Fruit fly (Drosophila melanogaster) whole organism, embryonic: Measurements from ENCODE around the gene CG4133.

Experiments used
- Atf6 ChIP-seq: fragments of 200-800 bp; sonication (Bioruptor generic); IDR thresholded peaks from 2 replicates; pipeline ENCODE4 v1.3.6; 2022; ENCODE audit warnings: missing biosample characterization, missing genetic modification characterization
- B-H1 ChIP-seq: fragments of 200-800 bp; sonication (Bioruptor generic); IDR thresholded peaks from 3 replicates; pipeline ENCODE4 v1.3.6; 2022; ENCODE audit warnings: missing biosample characterization, missing genetic modification characterization
- BtbVII ChIP-seq: fragments of 200-800 bp; sonication (Bioruptor generic); optimal IDR thresholded peaks from 3 replicates; lab custom pipeline; 2017; ENCODE audit warnings: missing biosample characterization, mild to moderate bottlenecking, missing genetic modification characterization
- CG11093 ChIP-seq: fragments of 200-800 bp; sonication (Bioruptor generic); IDR thresholded peaks from 3 replicates; pipeline ENCODE4 v1.3.6; 2022; ENCODE audit warnings: missing biosample characterization, missing genetic modification characterization
- CG15696 ChIP-seq: fragments of 200-800 bp; sonication (Bioruptor generic); optimal IDR thresholded peaks from 2 replicates; lab custom pipeline; 2019; ENCODE audit warnings: missing biosample characterization, mild to moderate bottlenecking, missing genetic modification characterization, moderate library complexity
- CG1647 ChIP-seq: fragments of 200-800 bp; sonication (Bioruptor generic); optimal IDR thresholded peaks from 3 replicates; lab custom pipeline; 2016; ENCODE audit warnings: missing biosample characterization, missing genetic modification characterization
- CG17186 ChIP-seq: fragments of 200-800 bp; sonication (Bioruptor generic); optimal IDR thresholded peaks from 3 replicates; lab custom pipeline; 2017; ENCODE audit warnings: missing biosample characterization, missing genetic modification reagents, missing genetic modification characterization
- CG2712 ChIP-seq: fragments of 200-800 bp; optimal IDR thresholded peaks from 3 replicates; lab custom pipeline; 2019; ENCODE audit warnings: missing biosample characterization, mild to moderate bottlenecking, missing genetic modification characterization, moderate library complexity
- CG30020 ChIP-seq: fragments of 200-800 bp; optimal IDR thresholded peaks from 2 replicates; lab custom pipeline; 2019; ENCODE audit warnings: missing biosample characterization, mild to moderate bottlenecking, missing genetic modification characterization, moderate library complexity
- CG31441 ChIP-seq: fragments of 200-800 bp; sonication (Bioruptor generic); IDR thresholded peaks from 2 replicates; pipeline ENCODE4 v1.3.6; 2022; ENCODE audit warnings: missing biosample characterization, missing genetic modification characterization
- CG34376 ChIP-seq: fragments of 200-800 bp; sonication (Bioruptor generic); optimal IDR thresholded peaks from 2 replicates; lab custom pipeline; 2018; ENCODE audit warnings: missing biosample characterization, mild to moderate bottlenecking, missing genetic modification characterization
- CG4617 ChIP-seq: fragments of 200-800 bp; sonication (Bioruptor generic); optimal IDR thresholded peaks from 3 replicates; lab custom pipeline; 2016; ENCODE audit warnings: missing biosample characterization, missing genetic modification characterization, borderline replicate concordance
- CG6654 ChIP-seq: fragments of 200-800 bp; sonication (Bioruptor generic); optimal IDR thresholded peaks from 2 replicates; lab custom pipeline; 2017; ENCODE audit warnings: missing biosample characterization, mild to moderate bottlenecking, missing genetic modification characterization
- CG6683 ChIP-seq: fragments of 200-800 bp; sonication (Bioruptor generic); optimal IDR thresholded peaks from 2 replicates; lab custom pipeline; 2017; ENCODE audit warnings: missing biosample characterization, mild to moderate bottlenecking, missing genetic modification characterization, missing genetic modification reagents
- CG6791 ChIP-seq: fragments of 200-800 bp; sonication (Bioruptor generic); IDR thresholded peaks from 3 replicates; pipeline ENCODE4 v1.3.6; 2022; ENCODE audit warnings: missing biosample characterization, missing genetic modification characterization; ENCODE audit not compliant: partially characterized antibody
- CG6854 ChIP-seq: fragments of 200-800 bp; sonication (Bioruptor generic); optimal IDR thresholded peaks from 3 replicates; lab custom pipeline; 2017; ENCODE audit warnings: missing biosample characterization, mild to moderate bottlenecking, missing genetic modification characterization
- CG7987 ChIP-seq: fragments of 200-800 bp; sonication (Bioruptor generic); optimal IDR thresholded peaks from 2 replicates; lab custom pipeline; 2018; ENCODE audit warnings: missing biosample characterization, mild to moderate bottlenecking, missing genetic modification characterization, moderate library complexity
- CG8765 ChIP-seq: fragments of 200-800 bp; sonication (Bioruptor generic); IDR thresholded peaks from 2 replicates; pipeline ENCODE4 v1.3.6; 2022; ENCODE audit warnings: missing biosample characterization, missing genetic modification characterization
- CG9609 ChIP-seq: fragments of 200-800 bp; sonication (Bioruptor generic); optimal IDR thresholded peaks from 3 replicates; lab custom pipeline; 2016; ENCODE audit warnings: missing biosample characterization, missing genetic modification characterization
- Doc2 ChIP-seq: fragments of 200-800 bp; sonication (Bioruptor generic); IDR thresholded peaks from 2 replicates; pipeline ENCODE4 v1.3.6; 2022; ENCODE audit warnings: missing biosample characterization, missing genetic modification characterization
- Doc3 ChIP-seq: fragments of 200-800 bp; sonication (Bioruptor generic); IDR thresholded peaks from 3 replicates; pipeline ENCODE4 v1.3.6; 2022; ENCODE audit warnings: missing biosample characterization, missing genetic modification characterization; ENCODE audit not compliant: partially characterized antibody
- E2f2 ChIP-seq: fragments of 200-800 bp; sonication (Bioruptor generic); IDR thresholded peaks from 2 replicates; pipeline ENCODE4 v1.3.6; 2022; ENCODE audit warnings: missing biosample characterization, missing genetic modification characterization
- Eip74EF ChIP-seq, 2 experiments: fragments of 200-800 bp in 1 of 2; fragments of >200 bp in 1 of 2; sonication (Bioruptor generic) in 1 of 2; optimal IDR thresholded peaks; 2 replicates each; lab custom pipeline; 2017 to 2019; ENCODE audit warnings: missing biosample characterization in 2 of 2, missing genetic modification characterization in 2 of 2, mild to moderate bottlenecking in 1 of 2, moderate library complexity in 1 of 2
- Elba2 ChIP-seq: fragments of 200-800 bp; sonication (Bioruptor generic); optimal IDR thresholded peaks from 3 replicates; lab custom pipeline; 2016; ENCODE audit warnings: missing biosample characterization, missing genetic modification characterization
- Hand ChIP-seq: fragments of 200-800 bp; sonication (Bioruptor generic); optimal IDR thresholded peaks from 2 replicates; lab custom pipeline; 2017; ENCODE audit warnings: mild to moderate bottlenecking, missing biosample characterization, missing genetic modification reagents, missing genetic modification characterization
- HmgZ ChIP-seq: fragments of 200-800 bp; sonication (Bioruptor generic); optimal IDR thresholded peaks from 2 replicates; lab custom pipeline; 2018; ENCODE audit warnings: missing biosample characterization, mild to moderate bottlenecking, missing genetic modification characterization
- MTF-1 ChIP-seq: fragments of 200-800 bp; sonication (Bioruptor generic); optimal IDR thresholded peaks from 2 replicates; lab custom pipeline; 2018; ENCODE audit warnings: missing biosample characterization, mild to moderate bottlenecking, missing genetic modification characterization, borderline replicate concordance
- Oaz ChIP-seq: fragments of 200-800 bp; sonication (Bioruptor generic); IDR thresholded peaks from 2 replicates; pipeline ENCODE4 v1.3.6; 2022; ENCODE audit warnings: missing biosample characterization, missing genetic modification characterization
- Ravus ChIP-seq: fragments of 200-800 bp; sonication (Bioruptor generic); IDR thresholded peaks from 2 replicates; pipeline ENCODE4 v1.3.6; 2022; ENCODE audit warnings: missing biosample characterization, missing genetic modification characterization
- Sry-δ ChIP-seq: fragments of 200-800 bp; sonication (Bioruptor generic); optimal IDR thresholded peaks from 2 replicates; lab custom pipeline; 2016; ENCODE audit warnings: missing biosample characterization, missing genetic modification characterization
- YL-1 ChIP-seq: fragments of 200-800 bp; sonication (Bioruptor generic); optimal IDR thresholded peaks from 3 replicates; lab custom pipeline; 2017; ENCODE audit warnings: missing biosample characterization, mild to moderate bottlenecking, missing genetic modification characterization
- abd-A ChIP-seq: fragments of 200-800 bp; sonication (Bioruptor generic); optimal IDR thresholded peaks from 3 replicates; lab custom pipeline; 2019; ENCODE audit warnings: missing biosample characterization, mild to moderate bottlenecking, missing genetic modification characterization, moderate library complexity
- chif ChIP-seq, 2 experiments: fragments of 200-800 bp; sonication (Bioruptor generic); optimal IDR thresholded peaks; 3 replicates each; lab custom pipeline; 2016; ENCODE audit warnings: missing biosample characterization in 2 of 2, missing genetic modification characterization in 2 of 2
- grn ChIP-seq: fragments of 200-800 bp; sonication (Bioruptor generic); optimal IDR thresholded peaks from 3 replicates; lab custom pipeline; 2017; ENCODE audit warnings: missing biosample characterization, missing genetic modification characterization
- lab ChIP-seq: fragments of 200-800 bp; sonication (Bioruptor generic); optimal IDR thresholded peaks from 3 replicates; lab custom pipeline; 2017; ENCODE audit warnings: missing biosample characterization, missing genetic modification characterization, mild to moderate bottlenecking, moderate library complexity, missing genetic modification reagents
- maf-S ChIP-seq: fragments of 200-800 bp; sonication (Bioruptor generic); optimal IDR thresholded peaks from 2 replicates; lab custom pipeline; 2016; ENCODE audit warnings: missing biosample characterization, missing genetic modification characterization
- prd ChIP-seq, 3 experiments: fragments of >200 bp in 2 of 3; fragments of 200-800 bp in 1 of 3; sonication (Bioruptor generic) in 1 of 3; optimal IDR thresholded peaks in 2 of 3; IDR thresholded peaks in 1 of 3; 2 replicates in 2 of 3; 3 replicates in 1 of 3; pipeline versions ENCODE4 v1.3.6 to Lab custom; 2017 to 2022; ENCODE audit warnings: missing biosample characterization in 1 of 3, missing genetic modification characterization in 1 of 3
- sens-2 ChIP-seq: fragments of 200-800 bp; sonication (Bioruptor generic); IDR thresholded peaks from 2 replicates; pipeline ENCODE4 v1.3.6; 2022; ENCODE audit warnings: missing biosample characterization, missing genetic modification characterization
- stc ChIP-seq: fragments of 200-800 bp; sonication (Bioruptor generic); IDR thresholded peaks from 2 replicates; pipeline ENCODE4 v1.3.6; 2022; ENCODE audit warnings: missing biosample characterization, missing genetic modification characterization
- wdn ChIP-seq: fragments of 200-800 bp; sonication (Bioruptor generic); IDR thresholded peaks from 2 replicates; pipeline ENCODE4 v1.3.6; 2022; ENCODE audit warnings: missing biosample characterization, missing genetic modification characterization
- zf30C ChIP-seq: fragments of 200-800 bp; sonication (Bioruptor generic); optimal IDR thresholded peaks from 3 replicates; lab custom pipeline; 2018; ENCODE audit warnings: missing biosample characterization, mild to moderate bottlenecking, missing genetic modification characterization
- zfh1 ChIP-seq: fragments of 200-800 bp; sonication (Bioruptor generic); IDR thresholded peaks from 3 replicates; pipeline ENCODE4 v1.3.6; 2022; ENCODE audit warnings: missing biosample characterization, missing genetic modification characterization

The CG4133 gene

DNA sequence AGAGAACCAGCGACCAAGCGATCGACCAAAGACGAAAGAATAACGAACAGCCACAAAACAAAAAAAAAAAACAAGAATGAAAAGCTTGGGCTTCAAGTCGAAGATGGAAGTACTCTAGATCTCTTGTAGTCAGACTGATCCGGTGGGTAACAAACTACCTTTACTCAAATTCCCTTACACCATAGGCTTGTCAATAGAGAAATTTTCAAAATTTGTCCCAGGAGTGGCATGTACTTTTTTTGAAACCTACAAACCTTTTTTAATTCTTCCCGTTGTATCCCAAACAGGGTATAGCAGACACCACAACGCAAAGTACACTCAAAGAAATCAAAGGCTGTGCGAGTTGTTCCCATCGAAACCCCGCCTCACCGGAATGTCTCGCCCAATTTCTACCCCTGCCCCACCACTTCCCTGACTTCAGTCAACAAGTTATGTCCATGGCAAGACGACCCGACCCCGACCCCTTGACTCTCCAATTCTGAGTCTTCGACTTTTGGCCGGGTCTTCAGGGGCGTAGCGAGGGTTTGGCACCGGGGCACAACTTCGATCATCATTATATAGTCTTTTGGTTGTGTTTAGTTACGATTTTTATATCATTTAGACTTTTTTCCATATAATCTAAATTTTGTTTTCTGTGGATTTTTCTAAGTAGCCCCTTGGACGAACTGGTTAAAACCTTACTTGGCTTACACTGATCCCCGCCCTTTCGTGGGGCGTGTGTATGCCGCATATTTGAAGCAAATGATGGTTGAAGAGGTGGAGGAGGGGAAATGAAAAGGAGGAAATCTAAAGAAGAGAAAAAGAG lies 25.4 kb upstream of the CG4133 start (continued):
- TF ChIP-seq CG31441 (GFP tag; lab: Robert Waterston, UW): peak; percentile 55; the same call in 1 of the 2 replicates
- TF ChIP-seq Oaz (GFP tag; lab: Robert Waterston, UW): no peak
- no peak for TF ChIP-seq sens-2 (GFP tag; lab: Robert Waterston, UW)
- TF ChIP-seq CG6683 (GFP tag; lab: Kevin White, UChicago): no peak
- TF ChIP-seq CG6654: no peak
- no peak for TF ChIP-seq Eip74EF (GFP tag; optimal IDR thresholded peaks at IDR 0.05; lab: Kevin White, UChicago)
- 0 out of 3 replicates have a peak, but pooled peaks have one; percentile 42 for TF ChIP-seq CG11093 (GFP tag; lab: Robert Waterston, UW)
- no peak for TF ChIP-seq Atf6 (GFP tag; lab: Robert Waterston, UW)
- no peak for TF ChIP-seq BtbVII (GFP tag; lab: Kevin White, UChicago)
- TF ChIP-seq CG30020 (tag; lab: Kevin White, UChicago): no peak
- no peak for TF ChIP-seq YL-1 (GFP tag; lab: Kevin White, UChicago)
- no peak for TF ChIP-seq Elba2 (GFP tag; lab: Kevin White, UChicago)
- no peak for TF ChIP-seq Ravus (GFP tag; lab: Robert Waterston, UW)
- no peak for TF ChIP-seq stc (GFP tag; lab: Robert Waterston, UW)
- peak; percentile 41 for TF ChIP-seq CG9609 (GFP tag; lab: Kevin White, UChicago)
- no peak for TF ChIP-seq HmgZ (tag; lab: Kevin White, UChicago)
- TF ChIP-seq zf30C: peak; percentile 61
- TF ChIP-seq CG6854: peak; percentile 6
- TF ChIP-seq maf-S (GFP tag; lab: Kevin White, UChicago): no peak
- TF ChIP-seq CG4617: no peak
- no peak for TF ChIP-seq CG6791 (GFP tag; lab: Robert Waterston, UW)
- peak; percentile 56; the same call in 1 of the 2 replicates for TF ChIP-seq CG8765 (GFP tag; lab: Robert Waterston, UW)
- no peak for TF ChIP-seq grn (GFP tag; lab: Kevin White, UChicago)
- no peak for TF ChIP-seq Doc2 (GFP tag; lab: Robert Waterston, UW)
- TF ChIP-seq prd (optimal IDR thresholded peaks at IDR 0.05; lab: Kevin White, UChicago): no peak
- TF ChIP-seq prd (GFP tag; IDR thresholded peaks at IDR 0.05; lab: Robert Waterston, UW): peak; percentile 64; the same call in 2 of the 3 replicates
- TF ChIP-seq CG7987 (GFP tag; lab: Kevin White, UChicago): no peak
- no peak for TF ChIP-seq CG17186
- no peak for TF ChIP-seq CG34376
- peak; percentile 27 for TF ChIP-seq CG15696 (tag; lab: Kevin White, UChicago)
- TF ChIP-seq CG2712 (tag; lab: Kevin White, UChicago): peak; percentile 80
- TF ChIP-seq lab (GFP tag; lab: Kevin White, UChicago): peak; percentile 66
- no peak for TF ChIP-seq abd-A (tag; lab: Kevin White, UChicago)
- TF ChIP-seq B-H1 (GFP tag; lab: Robert Waterston, UW): no peak
- TF ChIP-seq MTF-1: no peak
- TF ChIP-seq Doc3 (GFP tag; lab: Robert Waterston, UW): no peak
- TF ChIP-seq zfh1: peak; percentile 62; the same call in 1 of the 3 replicates
- TF ChIP-seq chif (GFP tag; optimal IDR thresholded peaks at IDR 0.05; lab: Kevin White, UChicago): peak; percentile 44 to 45
- no peak for TF ChIP-seq CG1647 (GFP tag; lab: Kevin White, UChicago)
- TF ChIP-seq E2f2: peak; percentile 26; the same call in 1 of the 2 replicates
- no peak for TF ChIP-seq wdn (GFP tag; lab: Robert Waterston, UW)
- no peak for TF ChIP-seq Hand (GFP tag; lab: Kevin White, UChicago)
- no peak for TF ChIP-seq Sry-δ (GFP tag; lab: Kevin White, UChicago)
